Fruit fly (Drosophila melanogaster): ENCODE results near the gene veli.

dm6 chr3R:25033142-25033586 lies 32.2 kb downstream of the veli start, which contains the start of gene Smg6:
- peak in 1 of 2 experiments; percentile 18 for TF ChIP-seq CTCF (optimal IDR thresholded peaks at IDR 0.05)
- no peak for TF ChIP-seq CG8478 (optimal IDR thresholded peaks at IDR 0.05)
